Fruit fly (Drosophila melanogaster) whole organism, embryonic: ENCODE measurements around the gene Nost.

Experiments
- CG10147 ChIP-seq: fragments of 200-800 bp; sonication (Bioruptor generic); optimal IDR thresholded peaks from 2 replicates; lab custom pipeline; 2019; ENCODE audit warnings: missing biosample characterization, mild to moderate bottlenecking, missing genetic modification characterization, moderate library complexity
- CG10274 ChIP-seq: fragments of 200-800 bp; sonication (Bioruptor generic); optimal IDR thresholded peaks from 3 replicates; lab custom pipeline; 2017; ENCODE audit warnings: missing biosample characterization, mild to moderate bottlenecking, missing genetic modification characterization
- CG11560 ChIP-seq: fragments of 200-800 bp; sonication (Bioruptor generic); IDR thresholded peaks from 3 replicates; pipeline ENCODE4 v1.3.6; 2022; ENCODE audit warnings: missing biosample characterization, missing genetic modification characterization
- CG12659 ChIP-seq: fragments of 200-800 bp; sonication (Bioruptor generic); optimal IDR thresholded peaks from 3 replicates; lab custom pipeline; 2017; ENCODE audit warnings: mild to moderate bottlenecking, missing biosample characterization, missing genetic modification reagents, missing genetic modification characterization
- CG13424 ChIP-seq: fragments of 200-800 bp; sonication (Bioruptor generic); optimal IDR thresholded peaks from 2 replicates; lab custom pipeline; 2019; ENCODE audit warnings: missing biosample characterization, mild to moderate bottlenecking, missing genetic modification characterization, moderate library complexity
- CG1647 ChIP-seq: fragments of 200-800 bp; sonication (Bioruptor generic); optimal IDR thresholded peaks from 3 replicates; lab custom pipeline; 2016; ENCODE audit warnings: missing biosample characterization, missing genetic modification characterization
- CG17328 ChIP-seq: fragments of 200-800 bp; sonication (Bioruptor generic); IDR thresholded peaks from 2 replicates; pipeline ENCODE4 v1.3.6; 2022; ENCODE audit warnings: missing biosample characterization, missing genetic modification characterization
- CG17802 ChIP-seq: fragments of 200-800 bp; sonication (Bioruptor generic); optimal IDR thresholded peaks from 2 replicates; lab custom pipeline; 2018; ENCODE audit warnings: missing biosample characterization, mild to moderate bottlenecking, missing genetic modification characterization, moderate library complexity
- CG17912 ChIP-seq: fragments of 200-800 bp; sonication (Bioruptor generic); optimal IDR thresholded peaks from 2 replicates; lab custom pipeline; 2018; ENCODE audit warnings: missing biosample characterization, mild to moderate bottlenecking, missing genetic modification characterization
- CG1792 ChIP-seq: fragments of 200-800 bp; sonication (Bioruptor generic); optimal IDR thresholded peaks from 2 replicates; lab custom pipeline; 2016; ENCODE audit warnings: missing biosample characterization, missing genetic modification characterization
- CG18476 ChIP-seq: fragments of 200-800 bp; sonication (Bioruptor generic); optimal IDR thresholded peaks from 2 replicates; lab custom pipeline; 2016; ENCODE audit warnings: missing biosample characterization, mild to moderate bottlenecking, missing genetic modification characterization
- CG2116 ChIP-seq: fragments of 200-800 bp; sonication (Bioruptor generic); optimal IDR thresholded peaks from 3 replicates; lab custom pipeline; 2018; ENCODE audit warnings: missing biosample characterization, mild to moderate bottlenecking, missing genetic modification characterization
- CG2712 ChIP-seq: fragments of 200-800 bp; optimal IDR thresholded peaks from 3 replicates; lab custom pipeline; 2019; ENCODE audit warnings: missing biosample characterization, mild to moderate bottlenecking, missing genetic modification characterization, moderate library complexity
- CG32532 ChIP-seq: fragments of 200-800 bp; sonication (Bioruptor generic); IDR thresholded peaks from 2 replicates; pipeline ENCODE4 v1.3.6; 2022; ENCODE audit warnings: missing biosample characterization, missing genetic modification characterization
- CG33213 ChIP-seq: fragments of 200-800 bp; sonication (Bioruptor generic); optimal IDR thresholded peaks from 3 replicates; lab custom pipeline; 2016; ENCODE audit warnings: missing biosample characterization, missing genetic modification characterization
- CG3847 ChIP-seq: fragments of 200-800 bp; sonication (Bioruptor generic); IDR thresholded peaks from 2 replicates; pipeline ENCODE4 v1.3.6; 2022; ENCODE audit warnings: missing biosample characterization, missing genetic modification characterization
- CG4730 ChIP-seq: fragments of 200-800 bp; sonication (Bioruptor generic); IDR thresholded peaks from 2 replicates; pipeline ENCODE4 v1.3.6; 2022; ENCODE audit warnings: missing biosample characterization, missing genetic modification characterization
- CG5245 ChIP-seq: fragments of 200-800 bp; sonication (Bioruptor generic); optimal IDR thresholded peaks from 3 replicates; lab custom pipeline; 2016; ENCODE audit warnings: missing biosample characterization, missing genetic modification characterization
- CG6272 ChIP-seq: fragments of 200-800 bp; sonication (Bioruptor generic); IDR thresholded peaks from 2 replicates; pipeline ENCODE4 v1.3.6; 2022; ENCODE audit warnings: missing biosample characterization, missing genetic modification characterization
- CG6813 ChIP-seq: fragments of 200-800 bp; sonication (Bioruptor generic); optimal IDR thresholded peaks from 2 replicates; lab custom pipeline; 2017; ENCODE audit warnings: missing biosample characterization, missing genetic modification characterization, mild to moderate bottlenecking, moderate library complexity, missing genetic modification reagents
- CG7745 ChIP-seq: fragments of 200-800 bp; sonication (Bioruptor generic); optimal IDR thresholded peaks from 2 replicates; lab custom pipeline; 2018; ENCODE audit warnings: missing biosample characterization, mild to moderate bottlenecking, missing genetic modification characterization, moderate library complexity
- CG7839 ChIP-seq: fragments of 200-800 bp; sonication (Bioruptor generic); optimal IDR thresholded peaks from 3 replicates; lab custom pipeline; 2018; ENCODE audit warnings: missing biosample characterization, mild to moderate bottlenecking, missing genetic modification characterization, moderate library complexity
- CG9437 ChIP-seq: fragments of 200-800 bp; sonication (Bioruptor generic); optimal IDR thresholded peaks from 2 replicates; lab custom pipeline; 2018; ENCODE audit warnings: missing biosample characterization, mild to moderate bottlenecking, missing genetic modification characterization
- CG9727 ChIP-seq: fragments of 200-800 bp; sonication (Bioruptor generic); optimal IDR thresholded peaks from 3 replicates; lab custom pipeline; 2017; ENCODE audit warnings: missing biosample characterization, mild to moderate bottlenecking, missing genetic modification characterization
- D19A ChIP-seq: fragments of 200-800 bp; optimal IDR thresholded peaks from 3 replicates; lab custom pipeline; 2019; ENCODE audit warnings: missing biosample characterization, mild to moderate bottlenecking, missing genetic modification characterization, moderate library complexity
- ERR ChIP-seq: fragments of 200-800 bp; sonication (Bioruptor generic); optimal IDR thresholded peaks from 2 replicates; lab custom pipeline; 2016; ENCODE audit warnings: missing biosample characterization, missing genetic modification characterization
- Fer1 ChIP-seq: fragments of 200-800 bp; sonication (Bioruptor generic); optimal IDR thresholded peaks from 2 replicates; lab custom pipeline; 2017; ENCODE audit warnings: missing biosample characterization, mild to moderate bottlenecking, missing genetic modification characterization
- Jarid2 ChIP-seq: fragments of 200-800 bp; sonication (Bioruptor generic); optimal IDR thresholded peaks from 3 replicates; lab custom pipeline; 2017; ENCODE audit warnings: mild to moderate bottlenecking, missing biosample characterization, missing genetic modification reagents, missing genetic modification characterization
- Max ChIP-seq: fragments of 200-800 bp; sonication (Bioruptor generic); optimal IDR thresholded peaks from 2 replicates; lab custom pipeline; 2016; ENCODE audit warnings: missing biosample characterization, mild to moderate bottlenecking, missing genetic modification characterization
- Myb ChIP-seq: fragments of 200-800 bp; sonication (Bioruptor generic); optimal IDR thresholded peaks from 2 replicates; lab custom pipeline; 2016; ENCODE audit warnings: missing biosample characterization, missing genetic modification characterization
- Pdp1 ChIP-seq, 2 experiments: fragments of 200-800 bp; sonication (Bioruptor generic); optimal IDR thresholded peaks; 3 replicates each; lab custom pipeline; 2016; ENCODE audit warnings: missing biosample characterization in 2 of 2, missing genetic modification characterization in 2 of 2, mild to moderate bottlenecking in 1 of 2, moderate library complexity in 1 of 2
- Sin3A ChIP-seq: fragments of >200 bp; optimal IDR thresholded peaks from 2 replicates; lab custom pipeline; 2018
- Taf1 ChIP-seq: fragments of 200-800 bp; sonication (Bioruptor generic); IDR thresholded peaks from 2 replicates; pipeline ENCODE4 v1.3.6; 2022; ENCODE audit warnings: missing biosample characterization, missing genetic modification characterization
- Tbp ChIP-seq: fragments of >200 bp; optimal IDR thresholded peaks from 2 replicates; lab custom pipeline; 2018; ENCODE audit warnings: missing biosample characterization, missing genetic modification characterization
- YL-1 ChIP-seq: fragments of 200-800 bp; sonication (Bioruptor generic); optimal IDR thresholded peaks from 3 replicates; lab custom pipeline; 2017; ENCODE audit warnings: missing biosample characterization, mild to moderate bottlenecking, missing genetic modification characterization
- aop ChIP-seq: fragments of 200-800 bp; sonication (Bioruptor generic); IDR thresholded peaks from 2 replicates; pipeline ENCODE4 v1.3.6; 2022; ENCODE audit warnings: missing biosample characterization, missing genetic modification characterization
- br ChIP-seq: fragments of >200 bp; optimal IDR thresholded peaks from 2 replicates; lab custom pipeline; 2017
- cad ChIP-seq: fragments of >200 bp; optimal IDR thresholded peaks from 2 replicates; lab custom pipeline; 2017; ENCODE audit warnings: missing biosample characterization, missing genetic modification characterization
- gcm2 ChIP-seq: fragments of 200-800 bp; sonication (Bioruptor generic); optimal IDR thresholded peaks from 2 replicates; lab custom pipeline; 2016; ENCODE audit warnings: missing biosample characterization, missing genetic modification characterization
- gfzf ChIP-seq: fragments of 200-800 bp; sonication (Bioruptor generic); optimal IDR thresholded peaks from 2 replicates; lab custom pipeline; 2016; ENCODE audit warnings: missing biosample characterization, mild to moderate bottlenecking, missing genetic modification characterization, moderate library complexity
- gt ChIP-seq: fragments of 200-800 bp; sonication (Bioruptor generic); IDR thresholded peaks from 2 replicates; pipeline ENCODE4 v1.3.6; 2022; ENCODE audit warnings: missing biosample characterization, missing genetic modification characterization
- klu ChIP-seq: fragments of 200-800 bp; sonication (Bioruptor generic); IDR thresholded peaks from 2 replicates; pipeline ENCODE4 v1.3.6; 2022; ENCODE audit warnings: missing biosample characterization, missing genetic modification characterization
- maf-S ChIP-seq: fragments of 200-800 bp; sonication (Bioruptor generic); optimal IDR thresholded peaks from 2 replicates; lab custom pipeline; 2016; ENCODE audit warnings: missing biosample characterization, missing genetic modification characterization
- nerfin-2 ChIP-seq: fragments of 200-800 bp; sonication (Bioruptor generic); IDR thresholded peaks from 2 replicates; pipeline ENCODE4 v1.3.6; 2022; ENCODE audit warnings: missing biosample characterization, missing genetic modification characterization; ENCODE audit not compliant: partially characterized antibody
- ranshi ChIP-seq: fragments of 200-800 bp; sonication (Bioruptor generic); IDR thresholded peaks from 2 replicates; pipeline ENCODE4 v1.3.6; 2022; ENCODE audit warnings: missing biosample characterization, missing genetic modification characterization
- sna ChIP-seq: fragments of 200-800 bp; sonication (Bioruptor generic); IDR thresholded peaks from 2 replicates; pipeline ENCODE4 v1.3.6; 2022; ENCODE audit warnings: missing biosample characterization, missing genetic modification characterization; ENCODE audit not compliant: partially characterized antibody
- sqz ChIP-seq: fragments of 200-800 bp; sonication (Bioruptor generic); optimal IDR thresholded peaks from 3 replicates; lab custom pipeline; 2018; ENCODE audit warnings: missing biosample characterization, mild to moderate bottlenecking, missing genetic modification characterization
- ssp ChIP-seq: fragments of 200-800 bp; sonication (Bioruptor generic); IDR thresholded peaks from 2 replicates; pipeline ENCODE4 v1.3.6; 2022; ENCODE audit warnings: missing biosample characterization, missing genetic modification characterization
- trem ChIP-seq: fragments of 200-800 bp; optimal IDR thresholded peaks from 3 replicates; lab custom pipeline; 2019; ENCODE audit warnings: missing biosample characterization, mild to moderate bottlenecking, missing genetic modification characterization, moderate library complexity
- trh ChIP-seq: fragments of 200-800 bp; sonication (Bioruptor generic); optimal IDR thresholded peaks from 2 replicates; lab custom pipeline; 2016; ENCODE audit warnings: missing biosample characterization, missing genetic modification characterization
- wek ChIP-seq: fragments of 200-800 bp; sonication (Bioruptor generic); optimal IDR thresholded peaks from 3 replicates; lab custom pipeline; 2018; ENCODE audit warnings: missing biosample characterization, mild to moderate bottlenecking, missing genetic modification characterization, moderate library complexity

Nost gene

dm6 chrX:9103308-9104185 is 73.5 kb downstream of the Nost start, which contains the start of gene CG7766 (continued):
- TF ChIP-seq CG17802 (tag; lab: Kevin White, UChicago) (no peak), nerfin-2 (GFP tag; lab: Robert Waterston, UW) (no peak), CG2712 (tag; lab: Kevin White, UChicago) (no peak), CG1792 (GFP tag; lab: Kevin White, UChicago) (no peak), gt (GFP tag; lab: Robert Waterston, UW) (no peak), CG32532 (no peak), CG33213 (GFP tag; lab: Kevin White, UChicago) (no peak), br (lab: Kevin White, UChicago) (no peak), D19A (tag; lab: Kevin White, UChicago) (no peak), CG6813 (GFP tag; lab: Kevin White, UChicago) (no peak), CG7745 (no peak), Myb (GFP tag; lab: Kevin White, UChicago) (peak; percentile 21), aop (GFP tag; lab: Robert Waterston, UW) (no peak), CG9437 (GFP tag; lab: Kevin White, UChicago) (peak; percentile 26), CG10147 (GFP tag; lab: Kevin White, UChicago) (no peak), sna (GFP tag; lab: Robert Waterston, UW) (no peak), gcm2 (no peak), CG17912 (GFP tag; lab: Kevin White, UChicago) (no peak), cad (GFP tag; lab: Kevin White, UChicago) (no peak), ERR (peak; percentile 96), Tbp (GFP tag; lab: Kevin White, UChicago) (no peak), maf-S (GFP tag; lab: Kevin White, UChicago) (no peak), trh (no peak), ssp (GFP tag; lab: Robert Waterston, UW) (no peak), CG4730 (no peak), CG2116 (GFP tag; lab: Kevin White, UChicago) (peak; percentile 13), Jarid2 (GFP tag; lab: Kevin White, UChicago) (no peak), CG10274 (GFP tag; lab: Kevin White, UChicago) (no peak), Max (GFP tag; lab: Kevin White, UChicago) (no peak), YL-1 (no peak), CG18476 (GFP tag; lab: Kevin White, UChicago) (no peak), ranshi (GFP tag; lab: Robert Waterston, UW) (no peak), CG9727 (no peak), klu (GFP tag; lab: Robert Waterston, UW) (no peak), Taf1 (no peak), trem (tag; lab: Kevin White, UChicago) (peak; percentile 15), CG13424 (tag; lab: Kevin White, UChicago) (no peak), wek (GFP tag; lab: Kevin White, UChicago) (no peak), Pdp1 (GFP tag; optimal IDR thresholded peaks at IDR 0.05; lab: Kevin White, UChicago) (peak in 1 of 2 experiments; percentile 92), gfzf (GFP tag; lab: Kevin White, UChicago) (peak; percentile 83), CG7839 (no peak), CG12659 (GFP tag; lab: Kevin White, UChicago) (peak; percentile 41), CG6272 (GFP tag; lab: Robert Waterston, UW) (no peak), sqz (no peak), CG5245 (GFP tag; lab: Kevin White, UChicago) (no peak), CG3847 (GFP tag; lab: Robert Waterston, UW) (no peak), Sin3A (lab: Kevin White, UChicago) (peak; percentile 23), CG1647 (GFP tag; lab: Kevin White, UChicago) (no peak), Fer1 (GFP tag; lab: Kevin White, UChicago) (no peak), CG17328 (GFP tag; lab: Robert Waterston, UW) (no peak), CG11560 (tag; lab: Robert Waterston, UW) (no peak)
